Worm (Caenorhabditis elegans): ENCODE measurements around the gene ZK1128.1.
A peak's percentile ranks its signal among the peaks of the same experiment; 100 is the strongest.

- TF ChIP-seq snpc-4 (GFP tag; optimal IDR thresholded peaks at IDR 0.05) (no peak), snpc-4 (tag; optimal IDR thresholded peaks at IDR 0.05) (no peak), him-1 (tag; optimal IDR thresholded peaks at IDR 0.05) (no peak), chd-7 (tag; optimal IDR thresholded peaks at IDR 0.05) (no peak), C06A6.2 (GFP tag; conservative IDR thresholded peaks at IDR 0.05) (no peak), F52B5.7 (tag; optimal IDR thresholded peaks at IDR 0.05) (no peak), ceh-91 (GFP tag; IDR thresholded peaks at IDR 0.05) (no peak), K11D2.4 (GFP tag; IDR thresholded peaks at IDR 0.05) (no peak), ama-1 (optimal IDR thresholded peaks at IDR 0.05) (no peak), ama-1 (GFP tag; optimal IDR thresholded peaks at IDR 0.05) (no peak), lin-40 (tag; optimal IDR thresholded peaks at IDR 0.05) (peak; percentile 2), hsf-1 (GFP tag; IDR thresholded peaks at IDR 0.05) (no peak), mcd-1 (GFP tag; IDR thresholded peaks at IDR 0.05) (no peak), sptf-2 (GFP tag; optimal IDR thresholded peaks at IDR 0.05) (no peak), nhr-120 (GFP tag; IDR thresholded peaks at IDR 0.05) (no peak)
These were observed 22.2 kb upstream of the ZK1128.1 start, which contains the start of gene ZK1128.7 for ce11 chrIII:10136778-10137177.
